Fruit fly (Drosophila melanogaster) whole organism, wandering third instar larva: Measurements from ENCODE around the gene CG5895.

Source experiments
- Abd-B ChIP-seq: fragments of >200 bp; optimal IDR thresholded peaks from 2 replicates; lab custom pipeline; 2017; ENCODE audit warnings: missing biosample characterization, missing genetic modification characterization
- CG32264 ChIP-seq: fragments of 200-800 bp; sonication (Bioruptor generic); optimal IDR thresholded peaks from 2 replicates; lab custom pipeline; 2016; ENCODE audit warnings: missing biosample characterization, missing genetic modification characterization
- CG9705 ChIP-seq: fragments of 200-800 bp; sonication (Bioruptor generic); optimal IDR thresholded peaks from 2 replicates; lab custom pipeline; 2018; ENCODE audit warnings: missing biosample characterization, mild to moderate bottlenecking, missing genetic modification characterization
- CrebA ChIP-seq: fragments of 200-800 bp; sonication (Bioruptor generic); optimal IDR thresholded peaks from 2 replicates; lab custom pipeline; 2016; ENCODE audit warnings: missing biosample characterization, mild to moderate bottlenecking, missing genetic modification characterization, borderline replicate concordance
- Dif ChIP-seq: fragments of 200-275, 200-300 bp; sonication (Bioruptor generic); optimal IDR thresholded peaks from 2 replicates; lab custom pipeline; 2018; ENCODE audit warnings: missing biosample characterization, missing genetic modification characterization; ENCODE audit not compliant: partially characterized antibody
- GATAd ChIP-seq: sonication (Bioruptor generic); optimal IDR thresholded peaks from 2 replicates; lab custom pipeline; 2016; ENCODE audit warnings: missing biosample characterization, missing genetic modification characterization
- HLH106 ChIP-seq: fragments of 200-800 bp; optimal IDR thresholded peaks from 3 replicates; lab custom pipeline; 2019; ENCODE audit warnings: missing biosample characterization, mild to moderate bottlenecking, missing genetic modification characterization, moderate library complexity
- Hnf4 ChIP-seq: fragments of 200-800 bp; sonication (Bioruptor generic); optimal IDR thresholded peaks from 2 replicates; lab custom pipeline; 2016; ENCODE audit warnings: missing biosample characterization, mild to moderate bottlenecking, missing genetic modification characterization
- Hr78 ChIP-seq: fragments of >200 bp; optimal IDR thresholded peaks from 2 replicates; lab custom pipeline; 2017; ENCODE audit warnings: missing biosample characterization, missing genetic modification characterization
- Hr83 ChIP-seq: fragments of 200-300 bp; sonication (Bioruptor generic); optimal IDR thresholded peaks from 2 replicates; lab custom pipeline; 2016; ENCODE audit warnings: missing biosample characterization, mild to moderate bottlenecking, missing genetic modification characterization, moderate library complexity; ENCODE audit not compliant: poor library complexity, severe bottlenecking
- Jra ChIP-seq: sonication (Bioruptor generic); optimal IDR thresholded peaks from 2 replicates; lab custom pipeline; 2016; ENCODE audit warnings: missing biosample characterization, missing genetic modification characterization
- Myc ChIP-seq: fragments of >200 bp; optimal IDR thresholded peaks from 2 replicates; lab custom pipeline; 2017
- N ChIP-seq: fragments of >200 bp; optimal IDR thresholded peaks from 2 replicates; lab custom pipeline; 2018; ENCODE audit warnings: missing biosample characterization, missing external identifiers, missing genetic modification characterization
- OdsH ChIP-seq: fragments of 200-800 bp; sonication (Bioruptor generic); optimal IDR thresholded peaks from 2 replicates; lab custom pipeline; 2016; ENCODE audit warnings: missing biosample characterization, mild to moderate bottlenecking, missing genetic modification characterization
- Rel ChIP-seq, 2 experiments: fragments of 200-800 bp; sonication (Bioruptor generic) in 1 of 2; optimal IDR thresholded peaks; 2 replicates in 1 of 2; 3 replicates in 1 of 2; lab custom pipeline; 2016 to 2019; ENCODE audit warnings: mild to moderate bottlenecking in 2 of 2, missing biosample characterization in 2 of 2, missing genetic modification characterization in 2 of 2, moderate library complexity in 1 of 2
- Sp1 ChIP-seq: fragments of 200-800 bp; sonication (Bioruptor generic); optimal IDR thresholded peaks from 3 replicates; lab custom pipeline; 2019; ENCODE audit warnings: missing biosample characterization, mild to moderate bottlenecking, missing genetic modification characterization, moderate library complexity
- Vsx2 ChIP-seq: fragments of 200-300, 225-300 bp; sonication (Bioruptor generic); optimal IDR thresholded peaks from 2 replicates; lab custom pipeline; 2018; ENCODE audit warnings: missing biosample characterization, missing genetic modification characterization; ENCODE audit not compliant: partially characterized antibody
- br ChIP-seq: fragments of 200-800 bp; sonication (Bioruptor generic); optimal IDR thresholded peaks from 2 replicates; lab custom pipeline; 2016; ENCODE audit warnings: missing biosample characterization, missing genetic modification characterization
- brk ChIP-seq: fragments of 200-800 bp; sonication (Bioruptor generic); optimal IDR thresholded peaks from 2 replicates; lab custom pipeline; 2016; ENCODE audit warnings: missing biosample characterization, mild to moderate bottlenecking, missing genetic modification characterization
- dl ChIP-seq, 2 experiments: fragments of 175-275, 200-275 bp in 1 of 2; fragments of 200-275 bp in 1 of 2; sonication (Bioruptor generic); optimal IDR thresholded peaks; lab custom pipeline; 2018; ENCODE audit warnings: mild to moderate bottlenecking in 2 of 2, missing biosample characterization in 2 of 2, missing genetic modification characterization in 2 of 2, moderate library complexity in 2 of 2; ENCODE audit not compliant: partially characterized antibody in 2 of 2, insufficient read depth in 1 of 2
- dmrt93B ChIP-seq: fragments of 200-800 bp; sonication (Bioruptor generic); optimal IDR thresholded peaks from 2 replicates; lab custom pipeline; 2018; ENCODE audit warnings: missing biosample characterization, mild to moderate bottlenecking, missing genetic modification characterization
- dsf ChIP-seq: sonication (Bioruptor generic); optimal IDR thresholded peaks from 2 replicates; lab custom pipeline; 2016; ENCODE audit warnings: missing biosample characterization, missing genetic modification characterization, borderline replicate concordance
- ey ChIP-seq: fragments of 200-800 bp; sonication (Bioruptor generic); optimal IDR thresholded peaks from 2 replicates; lab custom pipeline; 2016; ENCODE audit warnings: missing biosample characterization, missing genetic modification characterization
- foxo ChIP-seq, 2 experiments: fragments of 200-800 bp; sonication (Bioruptor generic); optimal IDR thresholded peaks; 2 replicates in 1 of 2; 3 replicates in 1 of 2; lab custom pipeline; 2016 to 2017; ENCODE audit warnings: missing biosample characterization in 2 of 2, missing genetic modification characterization in 2 of 2
- fru ChIP-seq: fragments of 200-800 bp; sonication (Bioruptor generic); optimal IDR thresholded peaks from 3 replicates; lab custom pipeline; 2016; ENCODE audit warnings: missing biosample characterization, mild to moderate bottlenecking, missing genetic modification characterization
- h ChIP-seq: fragments of 200-800 bp; sonication (Bioruptor generic); optimal IDR thresholded peaks from 3 replicates; lab custom pipeline; 2016; ENCODE audit warnings: missing biosample characterization, mild to moderate bottlenecking, missing genetic modification characterization
- jim ChIP-seq: fragments of 175-275, 200-325 bp; sonication (Bioruptor generic); optimal IDR thresholded peaks from 2 replicates; lab custom pipeline; 2016; ENCODE audit warnings: missing biosample characterization, mild to moderate bottlenecking, missing genetic modification characterization
- lola ChIP-seq: fragments of >200 bp; optimal IDR thresholded peaks from 2 replicates; lab custom pipeline; 2017; ENCODE audit warnings: missing biosample characterization, missing genetic modification characterization
- pan ChIP-seq: fragments of >200 bp; optimal IDR thresholded peaks from 2 replicates; lab custom pipeline; 2017
- psq ChIP-seq: fragments of 200-800 bp; sonication (Bioruptor generic); optimal IDR thresholded peaks from 3 replicates; lab custom pipeline; 2017; ENCODE audit warnings: missing biosample characterization, mild to moderate bottlenecking, missing genetic modification characterization, moderate library complexity
- rgr ChIP-seq: fragments of 200-800 bp; sonication (Bioruptor generic); optimal IDR thresholded peaks from 3 replicates; lab custom pipeline; 2016; ENCODE audit warnings: missing biosample characterization, mild to moderate bottlenecking, missing genetic modification characterization
- sage ChIP-seq: fragments of 200-800 bp; sonication (Bioruptor generic); optimal IDR thresholded peaks from 2 replicates; lab custom pipeline; 2016; ENCODE audit warnings: missing biosample characterization, mild to moderate bottlenecking, missing genetic modification characterization
- sv ChIP-seq: fragments of 200-800 bp; sonication (Bioruptor generic); optimal IDR thresholded peaks from 3 replicates; lab custom pipeline; 2016; ENCODE audit warnings: missing biosample characterization, missing genetic modification characterization
- tai ChIP-seq: sonication (Bioruptor generic); optimal IDR thresholded peaks from 2 replicates; lab custom pipeline; 2016; ENCODE audit warnings: missing biosample characterization, missing genetic modification characterization
- usp ChIP-seq: fragments of >200 bp; optimal IDR thresholded peaks from 2 replicates; lab custom pipeline; 2017; ENCODE audit warnings: missing biosample characterization, missing genetic modification characterization
- woc ChIP-seq: sonication (Bioruptor generic); optimal IDR thresholded peaks from 2 replicates; lab custom pipeline; 2016; ENCODE audit warnings: missing biosample characterization, mild to moderate bottlenecking, missing genetic modification characterization

CG5895 gene

dm6 chr3L:16040389-16040788 lies 5.1 kb downstream of the CG5895 start:
- no peak for TF ChIP-seq CG32264
- TF ChIP-seq N (GFP tag; lab: Kevin White, UChicago) = no peak
- peak; percentile 16 for TF ChIP-seq Dif (GFP tag; lab: Kevin White, UChicago)

- TF ChIP-seq Hnf4 (peak; percentile 79), Sp1 (GFP tag; lab: Kevin White, UChicago) (peak; percentile 51), Rel (GFP tag; optimal IDR thresholded peaks at IDR 0.05; lab: Kevin White, UChicago) (no peak), Rel (tag; optimal IDR thresholded peaks at IDR 0.05; lab: Kevin White, UChicago) (peak; percentile 46), psq (GFP tag; lab: Kevin White, UChicago) (peak; percentile 32), dl (GFP tag; optimal IDR thresholded peaks at IDR 0.05; lab: Kevin White, UChicago; ENCODE audit: insufficient read depth in 1 of 2, partially characterized antibody in 2 of 2) (peak in 1 of 2 experiments; percentile 5), fru (peak; percentile 16), foxo (GFP tag; optimal IDR thresholded peaks at IDR 0.05; lab: Kevin White, UChicago) (no peak), Hr83 (GFP tag; lab: Kevin White, UChicago) (peak; percentile 58), tai (GFP tag; lab: Kevin White, UChicago) (no peak), Dif (GFP tag; lab: Kevin White, UChicago) (peak; percentile 61), woc (GFP tag; lab: Kevin White, UChicago) (peak; percentile 23), brk (GFP tag; lab: Kevin White, UChicago) (peak; percentile 30), Myc (no peak)
Measured at dm6 chr3L:16041260-16042079, 6.2 kb downstream of the CG5895 start.

- TF ChIP-seq sv (GFP tag; lab: Kevin White, UChicago) (no peak), pan (lab: Kevin White, UChicago) (no peak), dsf (no peak), Hnf4 (no peak)
Measured at dm6 chr3L:16042080-16042344, 6.7 kb downstream of the CG5895 start.

- TF ChIP-seq Dif (GFP tag; lab: Kevin White, UChicago) (no peak), dl (GFP tag; optimal IDR thresholded peaks at IDR 0.05; lab: Kevin White, UChicago; ENCODE audit: insufficient read depth in 1 of 2, partially characterized antibody in 2 of 2) (peak in 1 of 2 experiments; percentile 3), fru (peak; percentile 35), Hr83 (GFP tag; lab: Kevin White, UChicago) (peak; percentile 35), HLH106 (tag; lab: Kevin White, UChicago) (no peak), CrebA (GFP tag; lab: Kevin White, UChicago) (peak; percentile 25)
Measured at dm6 chr3L:16042640-16043039, 7.4 kb downstream of the CG5895 start.

- TF ChIP-seq h (GFP tag; lab: Kevin White, UChicago) (peak; percentile 47), foxo (GFP tag; optimal IDR thresholded peaks at IDR 0.05; lab: Kevin White, UChicago) (peak in 1 of 2 experiments; percentile 72), jim (GFP tag; lab: Kevin White, UChicago) (no peak), Abd-B (GFP tag; lab: Kevin White, UChicago) (no peak), pan (lab: Kevin White, UChicago) (no peak), sage (GFP tag; lab: Kevin White, UChicago) (no peak), br (GFP tag; lab: Kevin White, UChicago) (no peak), tai (GFP tag; lab: Kevin White, UChicago) (peak; percentile 10), Vsx2 (GFP tag; lab: Kevin White, UChicago) (peak; percentile 57), lola (GFP tag; lab: Kevin White, UChicago) (no peak), usp (no peak), dmrt93B (GFP tag; lab: Kevin White, UChicago) (peak; percentile 78), psq (GFP tag; lab: Kevin White, UChicago) (peak; percentile 92), Dif (GFP tag; lab: Kevin White, UChicago) (peak; percentile 17), dsf (no peak), brk (GFP tag; lab: Kevin White, UChicago) (no peak), N (GFP tag; lab: Kevin White, UChicago) (no peak), CG32264 (no peak), CG9705 (GFP tag; lab: Kevin White, UChicago) (peak; percentile 70), Hr78 (GFP tag; lab: Kevin White, UChicago) (no peak), dl (GFP tag; optimal IDR thresholded peaks at IDR 0.05; lab: Kevin White, UChicago; ENCODE audit: insufficient read depth in 1 of 2, partially characterized antibody in 2 of 2) (peak in 1 of 2 experiments; percentile 17), HLH106 (tag; lab: Kevin White, UChicago) (peak; percentile 86), rgr (GFP tag; lab: Kevin White, UChicago) (peak; percentile 64), Sp1 (GFP tag; lab: Kevin White, UChicago) (peak; percentile 90), ey (GFP tag; lab: Kevin White, UChicago) (peak; percentile 33), sv (GFP tag; lab: Kevin White, UChicago) (no peak), Jra (GFP tag; lab: Kevin White, UChicago) (peak; percentile 1), GATAd (no peak), CrebA (GFP tag; lab: Kevin White, UChicago) (no peak), OdsH (GFP tag; lab: Kevin White, UChicago) (peak; percentile 60)
Measured at dm6 chr3L:16043045-16043781, 7.9 kb downstream of the CG5895 start.
